Worm (Caenorhabditis elegans): ENCODE measurements around the gene hpx-2.

- TF ChIP-seq ama-1 (optimal IDR thresholded peaks at IDR 0.05) (no peak), ztf-4 (tag; optimal IDR thresholded peaks at IDR 0.05) (no peak), nhr-76 (tag; optimal IDR thresholded peaks at IDR 0.05) (no peak), ceh-82 (tag; optimal IDR thresholded peaks at IDR 0.05) (no peak), lin-39 (tag; optimal IDR thresholded peaks at IDR 0.05) (no peak), ceh-9 (tag; optimal IDR thresholded peaks at IDR 0.05) (no peak), ztf-11 (tag; optimal IDR thresholded peaks at IDR 0.05) (no peak)
Observed at ce11 chrV:13891489-13891888, 41.2 kb downstream of the hpx-2 start.

Data from whole organism, L3 larva.